Worm (Caenorhabditis elegans) whole organism, L4 larva: ENCODE results near the gene asp-18.

Experiments
- D1046.2 ChIP-seq: fragments of 200-800 bp; sonication (Bioruptor generic); IDR thresholded peaks from 2 replicates; pipeline ENCODE4 v1.3.6; 2022; ENCODE audit warnings: missing genetic modification characterization, missing compliant biosample characterization
- T26A8.4 ChIP-seq: fragments of 200-800 bp; sonication (Bioruptor generic); IDR thresholded peaks from 2 replicates; pipeline ENCODE4 v1.3.6; 2022; ENCODE audit warnings: missing genetic modification characterization, missing compliant biosample characterization
- Y5F2A.4 ChIP-seq: fragments of 200-800 bp; sonication (Bioruptor generic); optimal IDR thresholded peaks from 2 replicates; lab custom pipeline; 2018; ENCODE audit warnings: mild to moderate bottlenecking, missing genetic modification characterization, missing compliant biosample characterization
- aha-1 ChIP-seq: fragments of 150-350 bp; peaks from one replicate; lab custom pipeline; 2014; ENCODE audit warnings: missing biosample characterization, missing genetic modification characterization
- dpl-1 ChIP-seq: fragments of 150-350 bp; optimal IDR thresholded peaks from 2 replicates; lab custom pipeline; 2014; ENCODE audit warnings: missing biosample characterization, missing genetic modification reagents, missing genetic modification characterization
- duxl-1 ChIP-seq: sonication (generic microtip); optimal IDR thresholded peaks from 2 replicates; lab custom pipeline; 2016; ENCODE audit warnings: mild to moderate bottlenecking, missing genetic modification characterization, moderate library complexity, missing compliant biosample characterization; ENCODE audit not compliant: poor library complexity
- dve-1 ChIP-seq: sonication (generic microtip); optimal IDR thresholded peaks from 2 replicates; lab custom pipeline; 2017; ENCODE audit warnings: antibody characterized with exemption, mild to moderate bottlenecking, missing genetic modification characterization, missing compliant biosample characterization; ENCODE audit not compliant: insufficient read depth
- egl-43 ChIP-seq: fragments of 200-800 bp; sonication (Bioruptor generic); IDR thresholded peaks from 2 replicates; pipeline ENCODE4 v1.3.6; 2022; ENCODE audit warnings: missing genetic modification reagents, missing genetic modification characterization, missing compliant biosample characterization
- fkh-10 ChIP-seq: fragments of 150-350 bp; optimal IDR thresholded peaks from 2 replicates; lab custom pipeline; 2014; ENCODE audit warnings: missing biosample characterization, missing genetic modification reagents, missing genetic modification characterization
- gei-8 ChIP-seq: fragments of 200-800 bp; sonication (Bioruptor generic); optimal IDR thresholded peaks from 2 replicates; lab custom pipeline; 2018; ENCODE audit warnings: mild to moderate bottlenecking, missing genetic modification characterization, missing compliant biosample characterization
- jun-1 ChIP-seq: fragments of 150-350 bp; optimal IDR thresholded peaks from 2 replicates; lab custom pipeline; 2014; ENCODE audit warnings: missing biosample characterization, missing genetic modification reagents, missing genetic modification characterization
- lin-38 ChIP-seq: fragments of 200-800 bp; sonication (Bioruptor generic); IDR thresholded peaks from 2 replicates; pipeline ENCODE4 v1.3.6; 2022; ENCODE audit warnings: missing genetic modification reagents, missing genetic modification characterization, missing compliant biosample characterization
- lin-39 ChIP-seq: fragments of 150-350 bp; optimal IDR thresholded peaks from 2 replicates; lab custom pipeline; 2014; ENCODE audit warnings: missing biosample characterization, missing genetic modification reagents, missing genetic modification characterization
- lsy-2 ChIP-seq, 2 experiments: fragments of 150-350 bp in 1 of 2; sonication (generic microtip) in 1 of 2; optimal IDR thresholded peaks; 2 replicates each; lab custom pipeline; 2014 to 2017; ENCODE audit warnings: missing biosample characterization in 2 of 2, missing genetic modification characterization in 2 of 2
- madf-9 ChIP-seq: fragments of 200-800 bp; sonication (Bioruptor generic); conservative IDR thresholded peaks from 2 replicates; pipeline ENCODE4 v1.3.6; 2022; ENCODE audit warnings: missing genetic modification reagents, missing genetic modification characterization, missing compliant biosample characterization
- mep-1 ChIP-seq: fragments of 150-350 bp; sonication (generic microtip); optimal IDR thresholded peaks from 3 replicates; lab custom pipeline; 2014; ENCODE audit warnings: missing biosample characterization, missing genetic modification characterization
- nhr-111 ChIP-seq: fragments of 200-800 bp; sonication (Bioruptor generic); optimal IDR thresholded peaks from 2 replicates; lab custom pipeline; 2018; ENCODE audit warnings: mild to moderate bottlenecking, missing genetic modification characterization, missing compliant biosample characterization
- nhr-237 ChIP-seq: sonication (generic microtip); optimal IDR thresholded peaks from 2 replicates; lab custom pipeline; 2017; ENCODE audit warnings: missing biosample characterization, missing genetic modification characterization
- nhr-28 ChIP-seq: fragments of 150-350 bp; optimal IDR thresholded peaks from 2 replicates; lab custom pipeline; 2014; ENCODE audit warnings: missing biosample characterization, missing genetic modification characterization
- pqm-1 ChIP-seq: sonication (generic microtip); optimal IDR thresholded peaks from 2 replicates; lab custom pipeline; 2017; ENCODE audit warnings: missing biosample characterization, missing genetic modification characterization
- rbr-2 ChIP-seq: sonication (generic microtip); optimal IDR thresholded peaks from 2 replicates; lab custom pipeline; 2016; ENCODE audit warnings: missing genotype, missing genetic modification characterization, missing compliant biosample characterization
- set-16 ChIP-seq: fragments of 200-800 bp; sonication (Bioruptor generic); IDR thresholded peaks from 2 replicates; pipeline ENCODE4 v1.3.6; 2022; ENCODE audit warnings: missing genetic modification reagents, missing genetic modification characterization, missing compliant biosample characterization
- tra-1 ChIP-seq: fragments of 200-800 bp; sonication (Bioruptor generic); IDR thresholded peaks from 2 replicates; pipeline ENCODE4 v1.3.6; 2022; ENCODE audit warnings: missing genetic modification reagents, missing genetic modification characterization, missing compliant biosample characterization
- unc-62 ChIP-seq, 3 experiments: fragments of 150-350 bp in 1 of 3; sonication (generic microtip); optimal IDR thresholded peaks in 2 of 3; peaks in 1 of 3; 1 replicate in 1 of 3; 2 replicates in 2 of 3; lab custom pipeline; 2014 to 2017; ENCODE audit warnings: missing biosample characterization in 3 of 3, missing genetic modification characterization in 3 of 3, missing genetic modification reagents in 3 of 3, missing genotype in 1 of 3
- zfp-3 ChIP-seq: fragments of 200-800 bp; sonication (Bioruptor generic); conservative IDR thresholded peaks from 2 replicates; pipeline ENCODE4 v1.3.6; 2022; ENCODE audit warnings: missing genetic modification reagents, missing genetic modification characterization, missing compliant biosample characterization

asp-18 gene

DNA sequence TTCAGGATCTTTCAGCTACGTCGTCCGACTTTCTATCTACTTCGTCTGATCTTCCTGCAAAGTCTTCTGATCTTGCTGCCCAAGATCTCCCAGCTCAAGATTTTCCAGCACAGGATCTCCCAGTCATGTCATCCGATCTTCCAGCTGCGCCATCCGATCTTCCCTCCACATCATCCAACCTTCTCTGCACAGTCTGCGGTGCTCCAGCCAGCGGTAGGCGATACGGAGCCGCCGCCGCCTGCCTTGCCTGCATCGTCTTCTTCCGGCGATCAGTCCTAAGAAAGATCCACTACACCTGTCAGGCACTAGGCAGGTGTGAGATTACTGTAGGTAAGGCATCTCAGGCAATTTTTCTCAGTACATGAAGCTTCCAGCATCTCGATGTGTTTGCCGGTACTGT is 32.2 kb downstream of the asp-18 start, which contains the start of gene nhr-241:
nhr-241 (plus strand) TSS at position 126 of the 400 bp plus-strand sequence.
- TF ChIP-seq pqm-1 (tag; lab: Kevin White, UChicago) = no peak
- no peak for TF ChIP-seq lin-39 (tag; lab: Kevin White, UChicago)
- TF ChIP-seq set-16 = peak; percentile 84
- TF ChIP-seq jun-1 (tag; lab: Kevin White, UChicago) = no peak
- no peak for TF ChIP-seq D1046.2
- TF ChIP-seq madf-9 (GFP tag; lab: Robert Waterston, UW) = no peak
- TF ChIP-seq tra-1 (GFP tag; lab: Robert Waterston, UW) = no peak
- TF ChIP-seq egl-43 = 0 out of 2 replicates have a peak, but pooled peaks have one; percentile 46
- peak; percentile 51 for TF ChIP-seq aha-1
- no peak for TF ChIP-seq duxl-1 (tag; lab: Kevin White, UChicago)

DNA sequence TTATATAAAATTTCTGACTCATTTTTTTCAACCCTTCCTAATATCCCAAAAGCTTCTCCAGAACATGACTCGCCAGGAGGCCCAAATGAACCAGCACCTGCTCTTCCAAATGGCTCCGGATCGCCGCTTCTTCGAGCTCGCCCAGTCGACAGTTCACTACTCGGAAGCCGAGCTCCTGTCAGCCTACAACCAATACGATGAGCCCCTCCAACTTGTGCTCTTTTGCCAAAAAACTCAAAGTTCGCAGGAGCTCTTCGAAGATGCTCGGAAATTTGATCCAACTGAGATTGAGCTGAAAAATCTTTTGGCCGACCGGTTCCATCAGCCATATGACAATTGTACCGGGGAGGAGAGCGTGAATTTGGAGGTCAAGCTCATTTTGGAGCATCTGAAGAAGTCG is 36.0 kb downstream of the asp-18 start:
- no peak for TF ChIP-seq mep-1 (tag; lab: Kevin White, UChicago)
- TF ChIP-seq egl-43 = 0 out of 2 replicates have a peak, but pooled peaks have one; percentile 3
- TF ChIP-seq set-16 = peak; percentile 56; the same call in 1 of the 2 replicates

DNA sequence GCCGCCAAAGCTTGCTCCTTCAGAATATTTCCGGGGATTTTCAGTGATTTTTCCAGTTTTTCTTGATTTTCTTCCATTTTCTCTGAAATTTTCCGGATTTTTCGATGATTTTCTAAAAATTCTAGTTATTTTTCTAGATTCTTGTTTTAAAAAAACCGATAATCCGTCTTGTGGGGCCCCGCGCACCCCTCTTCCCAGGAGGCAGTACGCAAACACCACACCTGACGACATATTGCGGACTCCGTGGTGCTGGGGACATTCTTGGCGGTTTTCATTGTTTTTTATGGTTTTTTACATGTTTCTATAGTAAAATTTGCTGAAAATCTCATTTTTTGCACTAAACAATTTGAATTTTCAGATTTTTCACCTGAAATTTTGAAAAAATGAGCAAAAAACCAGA is 41.8 kb downstream of the asp-18 start, which contains the start of the genes ubc-19 and Y69H2.7:
ubc-19 (minus strand) TSS at position 82 of the 400 bp plus-strand sequence.
Y69H2.7 (plus strand) TSS at position 309 of the 400 bp plus-strand sequence.
- TF ChIP-seq zfp-3 (GFP tag; lab: Robert Waterston, UW) (no peak), rbr-2 (tag; lab: Kevin White, UChicago) (peak; percentile 17), fkh-10 (GFP tag; lab: Kevin White, UChicago) (no peak), mep-1 (tag; lab: Kevin White, UChicago) (peak; percentile 26), lin-38 (GFP tag; lab: Robert Waterston, UW) (peak; percentile 33; the same call in 1 of the 2 replicates), nhr-111 (GFP tag; lab: Kevin White, UChicago) (no peak), nhr-237 (tag; lab: Kevin White, UChicago) (no peak), nhr-28 (tag; lab: Kevin White, UChicago) (no peak), lsy-2 (tag; optimal IDR thresholded peaks at IDR 0.05; lab: Kevin White, UChicago) (peak in 1 of 2 experiments; percentile 55), dve-1 (tag; lab: Kevin White, UChicago) (peak; percentile 31), unc-62 (GFP tag; optimal IDR thresholded peaks at IDR 0.05 in 1 of 2; lab: Kevin White, UChicago) (peak in 1 of 2 experiments; percentile 88), unc-62 (tag; optimal IDR thresholded peaks at IDR 0.05; lab: Kevin White, UChicago) (no peak), T26A8.4 (GFP tag; lab: Robert Waterston, UW) (no peak), gei-8 (no peak), dpl-1 (peak; percentile 59)

DNA sequence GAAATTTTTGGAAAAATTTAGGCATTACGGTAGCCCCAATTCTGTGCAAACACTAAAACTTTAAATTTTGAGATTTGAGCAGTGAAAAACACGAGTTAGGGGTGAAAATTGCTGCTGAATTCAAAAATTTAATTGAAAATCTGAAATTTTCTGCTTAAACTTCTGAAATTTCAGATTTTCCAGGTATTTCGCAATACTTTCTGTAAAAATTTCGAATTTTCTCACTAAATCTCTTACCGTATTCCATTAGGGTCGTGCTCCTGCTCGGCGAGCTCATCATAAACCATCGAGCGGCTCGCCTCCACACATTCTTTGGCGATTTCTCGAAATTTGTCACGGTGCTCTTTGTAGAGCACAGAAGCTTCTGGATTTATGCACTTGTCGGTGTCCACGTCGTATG is 44.1 kb downstream of the asp-18 start:
- no peak for TF ChIP-seq Y5F2A.4 (GFP tag; lab: Kevin White, UChicago)

DNA sequence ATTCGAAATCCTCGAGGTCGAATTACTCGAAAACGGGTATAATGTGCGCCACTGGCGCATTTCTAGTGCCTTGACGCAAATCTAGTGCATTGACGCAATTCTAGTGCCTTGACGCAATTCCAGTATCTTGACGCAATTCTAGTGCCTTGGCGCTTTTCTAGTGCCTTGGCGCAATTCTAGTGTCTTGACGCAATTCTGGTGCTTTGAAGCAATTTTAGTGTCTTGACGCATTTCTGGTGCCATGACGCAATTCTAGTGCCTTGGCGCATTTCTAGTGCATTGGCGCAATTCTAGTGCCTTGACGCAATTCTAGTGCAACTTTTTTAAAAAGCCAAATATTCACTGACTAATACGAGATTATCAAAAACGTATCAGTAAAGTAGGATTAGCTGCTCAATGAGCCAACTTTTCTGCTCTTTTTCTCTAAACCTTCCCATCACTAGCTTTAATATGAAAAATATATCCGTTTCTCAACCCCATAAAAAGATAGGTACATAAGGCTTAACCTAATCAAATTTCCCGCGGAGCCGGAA is 47.0 kb downstream of the asp-18 start, which contains the start of gene Y69H2.17:
Y69H2.17 (plus strand) TSS at position 483 of the 533 bp plus-strand sequence.
- peak in 1 of 2 experiments; percentile 30 for TF ChIP-seq unc-62 (GFP tag; optimal IDR thresholded peaks at IDR 0.05 in 1 of 2; lab: Kevin White, UChicago)
- no peak for TF ChIP-seq unc-62 (tag; optimal IDR thresholded peaks at IDR 0.05; lab: Kevin White, UChicago)
- no peak for TF ChIP-seq mep-1 (tag; lab: Kevin White, UChicago)
